Worm (Caenorhabditis elegans) whole organism, late embryonic: ENCODE results near the gene acy-1.

Source experiments
- Y22D7AL.16 ChIP-seq: sonication (generic microtip); optimal IDR thresholded peaks from 2 replicates; lab custom pipeline; 2016; ENCODE audit warnings: missing genetic modification characterization, missing compliant biosample characterization
- ahr-1 ChIP-seq: sonication (generic microtip); optimal IDR thresholded peaks from 2 replicates; lab custom pipeline; 2016; ENCODE audit warnings: missing genetic modification characterization, missing compliant biosample characterization
- elt-2 ChIP-seq: sonication (generic microtip); optimal IDR thresholded peaks from 2 replicates; lab custom pipeline; 2016; ENCODE audit warnings: missing genetic modification reagents, missing genetic modification characterization, missing compliant biosample characterization
- fax-1 ChIP-seq: sonication (generic microtip); optimal IDR thresholded peaks from 2 replicates; lab custom pipeline; 2016; ENCODE audit warnings: missing genotype, missing genetic modification characterization, missing compliant biosample characterization
- sox-4 ChIP-seq: sonication (generic microtip); optimal IDR thresholded peaks from 2 replicates; lab custom pipeline; 2017; ENCODE audit warnings: mild to moderate bottlenecking, missing genetic modification characterization, inconsistent platforms, missing compliant biosample characterization

- peak; percentile 72 for TF ChIP-seq sox-4 (tag; lab: Kevin White, UChicago)
- peak; percentile 70 for TF ChIP-seq fax-1 (tag; lab: Kevin White, UChicago)
- peak; percentile 63 for TF ChIP-seq Y22D7AL.16
- TF ChIP-seq ahr-1 (tag; lab: Kevin White, UChicago): peak; percentile 69
- TF ChIP-seq elt-2 (tag; lab: Kevin White, UChicago): peak; percentile 83
These were observed 32.3 kb upstream of the acy-1 start for ce11 chrIII:4689595-4689994.
